Fruit fly (Drosophila melanogaster) whole organism, embryonic: Measurements from ENCODE around the gene IM33.
A peak's percentile ranks its signal among the peaks of the same experiment; 100 is the strongest.

ENCODE experiments used
- B-H1 ChIP-seq: fragments of 200-800 bp; sonication (Bioruptor generic); IDR thresholded peaks from 3 replicates; pipeline ENCODE4 v1.3.6; 2022; ENCODE audit warnings: missing biosample characterization, missing genetic modification characterization
- B-H2 ChIP-seq: fragments of 200-800 bp; sonication (Bioruptor generic); optimal IDR thresholded peaks from 2 replicates; lab custom pipeline; 2018; ENCODE audit warnings: missing biosample characterization, mild to moderate bottlenecking, missing genetic modification characterization
- CG10654 ChIP-seq: fragments of 200-800 bp; sonication (Bioruptor generic); optimal IDR thresholded peaks from 2 replicates; lab custom pipeline; 2016; ENCODE audit warnings: missing biosample characterization, missing genetic modification characterization
- CG11398 ChIP-seq: fragments of 200-800 bp; sonication (Bioruptor generic); optimal IDR thresholded peaks from 2 replicates; lab custom pipeline; 2016; ENCODE audit warnings: missing biosample characterization, missing genetic modification characterization
- CG12659 ChIP-seq: fragments of 200-800 bp; sonication (Bioruptor generic); optimal IDR thresholded peaks from 3 replicates; lab custom pipeline; 2017; ENCODE audit warnings: mild to moderate bottlenecking, missing biosample characterization, missing genetic modification reagents, missing genetic modification characterization
- CG13287 ChIP-seq: fragments of 200-800 bp; sonication (Bioruptor generic); IDR thresholded peaks from 2 replicates; pipeline ENCODE4 v1.3.6; 2022; ENCODE audit warnings: missing biosample characterization, missing genetic modification characterization; ENCODE audit not compliant: partially characterized antibody
- CG14710 ChIP-seq: fragments of 200-800 bp; sonication (Bioruptor generic); optimal IDR thresholded peaks from 3 replicates; lab custom pipeline; 2019; ENCODE audit warnings: missing biosample characterization, mild to moderate bottlenecking, missing genetic modification characterization, moderate library complexity
- CG15601 ChIP-seq: fragments of 200-800 bp; sonication (Bioruptor generic); optimal IDR thresholded peaks from 3 replicates; lab custom pipeline; 2019; ENCODE audit warnings: missing biosample characterization, mild to moderate bottlenecking, missing genetic modification characterization, moderate library complexity
- CG16779 ChIP-seq: fragments of 200-800 bp; sonication (Bioruptor generic); IDR thresholded peaks from 2 replicates; pipeline ENCODE4 v1.3.6; 2022; ENCODE audit warnings: missing biosample characterization, missing genetic modification characterization
- CG17385 ChIP-seq: fragments of 200-800 bp; sonication (Bioruptor generic); optimal IDR thresholded peaks from 3 replicates; lab custom pipeline; 2018; ENCODE audit warnings: missing biosample characterization, mild to moderate bottlenecking, missing genetic modification characterization
- CG18011 ChIP-seq: fragments of 200-800 bp; sonication (Bioruptor generic); optimal IDR thresholded peaks from 2 replicates; lab custom pipeline; 2017; ENCODE audit warnings: missing biosample characterization, missing genetic modification characterization, mild to moderate bottlenecking, moderate library complexity, missing genotype
- CG18619 ChIP-seq: fragments of 200-800 bp; sonication (Bioruptor generic); optimal IDR thresholded peaks from 3 replicates; lab custom pipeline; 2017; ENCODE audit warnings: missing biosample characterization, mild to moderate bottlenecking, missing genetic modification characterization
- CG2120 ChIP-seq: fragments of 200-800 bp; sonication (Bioruptor generic); optimal IDR thresholded peaks from 3 replicates; lab custom pipeline; 2016; ENCODE audit warnings: missing biosample characterization, missing genetic modification characterization
- CG2202 ChIP-seq: fragments of 200-800 bp; sonication (Bioruptor generic); optimal IDR thresholded peaks from 2 replicates; lab custom pipeline; 2018; ENCODE audit warnings: missing biosample characterization, mild to moderate bottlenecking, missing genetic modification characterization
- CG30403 ChIP-seq: fragments of 200-800 bp; sonication (Bioruptor generic); optimal IDR thresholded peaks from 3 replicates; lab custom pipeline; 2016; ENCODE audit warnings: missing biosample characterization, missing genetic modification characterization
- CG30431 ChIP-seq: fragments of 200-800 bp; sonication (Bioruptor generic); optimal IDR thresholded peaks from 2 replicates; lab custom pipeline; 2017; ENCODE audit warnings: missing biosample characterization, missing genetic modification characterization
- CG3065 ChIP-seq: fragments of 200-800 bp; sonication (Bioruptor generic); optimal IDR thresholded peaks from 2 replicates; lab custom pipeline; 2016; ENCODE audit warnings: missing biosample characterization, missing genetic modification characterization
- CG3847 ChIP-seq: fragments of 200-800 bp; sonication (Bioruptor generic); IDR thresholded peaks from 2 replicates; pipeline ENCODE4 v1.3.6; 2022; ENCODE audit warnings: missing biosample characterization, missing genetic modification characterization
- CG5245 ChIP-seq: fragments of 200-800 bp; sonication (Bioruptor generic); optimal IDR thresholded peaks from 3 replicates; lab custom pipeline; 2016; ENCODE audit warnings: missing biosample characterization, missing genetic modification characterization
- CG6654 ChIP-seq: fragments of 200-800 bp; sonication (Bioruptor generic); optimal IDR thresholded peaks from 2 replicates; lab custom pipeline; 2017; ENCODE audit warnings: missing biosample characterization, mild to moderate bottlenecking, missing genetic modification characterization
- CG6854 ChIP-seq: fragments of 200-800 bp; sonication (Bioruptor generic); optimal IDR thresholded peaks from 3 replicates; lab custom pipeline; 2017; ENCODE audit warnings: missing biosample characterization, mild to moderate bottlenecking, missing genetic modification characterization
- CG7839 ChIP-seq: fragments of 200-800 bp; sonication (Bioruptor generic); optimal IDR thresholded peaks from 3 replicates; lab custom pipeline; 2018; ENCODE audit warnings: missing biosample characterization, mild to moderate bottlenecking, missing genetic modification characterization, moderate library complexity
- CG8478 ChIP-seq: fragments of >200 bp; optimal IDR thresholded peaks from 2 replicates; lab custom pipeline; 2018
- CG9609 ChIP-seq: fragments of 200-800 bp; sonication (Bioruptor generic); optimal IDR thresholded peaks from 3 replicates; lab custom pipeline; 2016; ENCODE audit warnings: missing biosample characterization, missing genetic modification characterization
- CG9817 ChIP-seq: fragments of 200-800 bp; sonication (Bioruptor generic); optimal IDR thresholded peaks from 2 replicates; lab custom pipeline; 2018; ENCODE audit warnings: missing biosample characterization, mild to moderate bottlenecking, missing genetic modification characterization, moderate library complexity
- Dek ChIP-seq: fragments of 200-800 bp; sonication (Bioruptor generic); optimal IDR thresholded peaks from 3 replicates; lab custom pipeline; 2019; ENCODE audit warnings: missing biosample characterization, mild to moderate bottlenecking, missing genetic modification characterization, moderate library complexity
- Doc2 ChIP-seq: fragments of 200-800 bp; sonication (Bioruptor generic); IDR thresholded peaks from 2 replicates; pipeline ENCODE4 v1.3.6; 2022; ENCODE audit warnings: missing biosample characterization, missing genetic modification characterization
- E2f2 ChIP-seq: fragments of 200-800 bp; sonication (Bioruptor generic); IDR thresholded peaks from 2 replicates; pipeline ENCODE4 v1.3.6; 2022; ENCODE audit warnings: missing biosample characterization, missing genetic modification characterization
- HLH3B ChIP-seq: fragments of 200-800 bp; sonication (Bioruptor generic); IDR thresholded peaks from 2 replicates; pipeline ENCODE4 v1.3.6; 2022; ENCODE audit warnings: missing biosample characterization, missing genetic modification characterization
- HmgD ChIP-seq: fragments of 200-800 bp; sonication (Bioruptor generic); optimal IDR thresholded peaks from 3 replicates; lab custom pipeline; 2016; ENCODE audit warnings: missing biosample characterization, missing genetic modification characterization
- Hr3 ChIP-seq: fragments of 200-800 bp; sonication (Bioruptor generic); optimal IDR thresholded peaks from 3 replicates; lab custom pipeline; 2016; ENCODE audit warnings: missing biosample characterization, missing genetic modification characterization
- Nf-YA ChIP-seq: fragments of 200-800 bp; sonication (Bioruptor generic); IDR thresholded peaks from 2 replicates; pipeline ENCODE4 v1.3.6; 2022; ENCODE audit warnings: missing biosample characterization, missing genetic modification characterization
- Oaz ChIP-seq: fragments of 200-800 bp; sonication (Bioruptor generic); IDR thresholded peaks from 2 replicates; pipeline ENCODE4 v1.3.6; 2022; ENCODE audit warnings: missing biosample characterization, missing genetic modification characterization
- Tbp ChIP-seq: fragments of >200 bp; optimal IDR thresholded peaks from 2 replicates; lab custom pipeline; 2018; ENCODE audit warnings: missing biosample characterization, missing genetic modification characterization
- ato ChIP-seq: fragments of 200-800 bp; sonication (Bioruptor generic); IDR thresholded peaks from 2 replicates; pipeline ENCODE4 v1.3.6; 2022; ENCODE audit warnings: missing biosample characterization, missing genetic modification characterization; ENCODE audit not compliant: partially characterized antibody
- cato ChIP-seq: fragments of 200-800 bp; sonication (Bioruptor generic); optimal IDR thresholded peaks from 2 replicates; lab custom pipeline; 2016; ENCODE audit warnings: missing biosample characterization, missing genetic modification characterization, borderline replicate concordance
- caup ChIP-seq: fragments of 200-800 bp; sonication (Bioruptor generic); optimal IDR thresholded peaks from 3 replicates; lab custom pipeline; 2017; ENCODE audit warnings: missing biosample characterization, mild to moderate bottlenecking, missing genetic modification characterization, moderate library complexity; ENCODE audit not compliant: severe bottlenecking
- dmrt11E ChIP-seq: fragments of 200-800 bp; sonication (Bioruptor generic); optimal IDR thresholded peaks from 3 replicates; lab custom pipeline; 2018; ENCODE audit warnings: missing biosample characterization, mild to moderate bottlenecking, missing genetic modification characterization, moderate library complexity
- ftz-f1 ChIP-seq: fragments of 200-800 bp; sonication (Bioruptor generic); optimal IDR thresholded peaks from 2 replicates; lab custom pipeline; 2016; ENCODE audit warnings: missing biosample characterization, missing genetic modification characterization
- hb ChIP-seq: fragments of 200-800 bp; sonication (Bioruptor generic); IDR thresholded peaks from 3 replicates; pipeline ENCODE4 v1.3.6; 2022; ENCODE audit warnings: missing biosample characterization, missing genetic modification characterization; ENCODE audit not compliant: partially characterized antibody
- kni ChIP-seq: fragments of 200-800 bp; sonication (Bioruptor generic); optimal IDR thresholded peaks from 3 replicates; lab custom pipeline; 2017; ENCODE audit warnings: mild to moderate bottlenecking, missing biosample characterization, missing genetic modification reagents, missing genetic modification characterization
- psq ChIP-seq: fragments of 200-800 bp; sonication (Bioruptor generic); optimal IDR thresholded peaks from 2 replicates; lab custom pipeline; 2017; ENCODE audit warnings: missing biosample characterization, missing genetic modification characterization
- sc ChIP-seq, 3 experiments: fragments of >200 bp in 2 of 3; fragments of 200-800 bp in 1 of 3; sonication (Bioruptor generic) in 1 of 3; optimal IDR thresholded peaks; 2 replicates in 2 of 3; 3 replicates in 1 of 3; lab custom pipeline; 2017; ENCODE audit warnings: mild to moderate bottlenecking in 1 of 3, missing biosample characterization in 1 of 3, missing genetic modification characterization in 1 of 3, missing genetic modification reagents in 1 of 3
- seq ChIP-seq: fragments of 200-800 bp; sonication (Bioruptor generic); IDR thresholded peaks from 2 replicates; pipeline ENCODE4 v1.3.6; 2022; ENCODE audit warnings: missing biosample characterization, missing genetic modification characterization
- slou ChIP-seq: fragments of 200-800 bp; sonication (Bioruptor generic); optimal IDR thresholded peaks from 3 replicates; lab custom pipeline; 2016; ENCODE audit warnings: missing biosample characterization, missing genetic modification characterization
- sna ChIP-seq: fragments of 200-800 bp; sonication (Bioruptor generic); IDR thresholded peaks from 2 replicates; pipeline ENCODE4 v1.3.6; 2022; ENCODE audit warnings: missing biosample characterization, missing genetic modification characterization; ENCODE audit not compliant: partially characterized antibody
- stwl ChIP-seq: fragments of 200-800 bp; sonication (Bioruptor generic); optimal IDR thresholded peaks from 3 replicates; lab custom pipeline; 2018; ENCODE audit warnings: missing biosample characterization, mild to moderate bottlenecking, missing genetic modification characterization, moderate library complexity
- tio ChIP-seq: fragments of 200-800 bp; sonication (Bioruptor generic); optimal IDR thresholded peaks from 2 replicates; lab custom pipeline; 2017; ENCODE audit warnings: missing biosample characterization, missing genetic modification characterization, inconsistent platforms
- tx ChIP-seq: fragments of 200-800 bp; sonication (Bioruptor generic); optimal IDR thresholded peaks from 2 replicates; lab custom pipeline; 2016; ENCODE audit warnings: missing biosample characterization, missing genetic modification characterization
- z ChIP-seq: fragments of 200-800 bp; sonication (Bioruptor generic); IDR thresholded peaks from 3 replicates; pipeline ENCODE4 v1.3.6; 2022; ENCODE audit warnings: missing biosample characterization, missing genetic modification characterization

The IM33 gene

DNA sequence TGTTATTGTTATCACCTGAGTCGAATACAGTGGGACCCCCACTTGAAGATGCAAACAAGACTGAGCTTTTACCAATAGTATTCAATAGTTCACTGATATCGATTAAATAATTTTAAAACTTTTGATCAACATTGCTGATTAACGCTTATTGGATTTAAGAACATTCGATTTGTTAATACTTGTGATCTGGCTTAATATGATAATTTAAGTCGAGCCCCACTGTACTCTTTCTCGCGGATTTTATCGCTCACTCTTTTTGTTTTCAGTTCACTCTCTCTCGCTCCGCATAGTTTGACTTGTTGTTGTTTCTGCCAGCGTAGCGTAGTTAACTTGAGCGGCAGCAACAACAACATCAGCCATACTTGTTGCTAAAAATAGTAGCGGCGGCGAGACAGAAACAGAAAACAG, 40.8 kb downstream of the IM33 start (continued):
- TF ChIP-seq CG10654 = peak; percentile 98
- TF ChIP-seq CG18619 = peak; percentile 98
- TF ChIP-seq CG17385 = peak; percentile 97
- peak; percentile 95 for TF ChIP-seq tio (GFP tag; lab: Kevin White, UChicago)
- TF ChIP-seq hb = no peak
- peak; percentile 94 for TF ChIP-seq cato (GFP tag; lab: Kevin White, UChicago)
- peak; percentile 95 for TF ChIP-seq Oaz (GFP tag; lab: Robert Waterston, UW)
- peak; percentile 97 for TF ChIP-seq CG16779 (GFP tag; lab: Robert Waterston, UW)
- peak; percentile 98 for TF ChIP-seq HLH3B (GFP tag; lab: Robert Waterston, UW)
- TF ChIP-seq seq (GFP tag; lab: Robert Waterston, UW) = peak; percentile 98
- peak; percentile 98 for TF ChIP-seq tx (GFP tag; lab: Kevin White, UChicago)
- peak; percentile 97 for TF ChIP-seq CG14710 (tag; lab: Kevin White, UChicago)
- TF ChIP-seq CG3065 (GFP tag; lab: Kevin White, UChicago) = peak; percentile 96
- TF ChIP-seq CG11398 = peak; percentile 97
- no peak for TF ChIP-seq ato (GFP tag; lab: Robert Waterston, UW)
- peak; percentile 97 for TF ChIP-seq CG6854
- TF ChIP-seq CG12659 (GFP tag; lab: Kevin White, UChicago) = peak; percentile 99
- no peak for TF ChIP-seq Tbp (GFP tag; lab: Kevin White, UChicago)
- peak; percentile 97 for TF ChIP-seq kni (GFP tag; lab: Kevin White, UChicago)
- peak; percentile 87 for TF ChIP-seq E2f2 (GFP tag; lab: Robert Waterston, UW)
- TF ChIP-seq ftz-f1 (GFP tag; lab: Kevin White, UChicago) = peak; percentile 79
- TF ChIP-seq sna (GFP tag; lab: Robert Waterston, UW) = no peak
- TF ChIP-seq stwl (tag; lab: Kevin White, UChicago) = peak; percentile 65
- TF ChIP-seq CG5245 (GFP tag; lab: Kevin White, UChicago) = peak; percentile 98
- peak; percentile 88 for TF ChIP-seq Doc2
- TF ChIP-seq slou (GFP tag; lab: Kevin White, UChicago) = peak; percentile 92
- peak; percentile 97 for TF ChIP-seq HmgD
- TF ChIP-seq Hr3 (GFP tag; lab: Kevin White, UChicago) = peak; percentile 95
- TF ChIP-seq CG6654 = peak; percentile 91
- TF ChIP-seq sc (optimal IDR thresholded peaks at IDR 0.05; lab: Kevin White, UChicago) = no peak
- TF ChIP-seq sc (GFP tag; optimal IDR thresholded peaks at IDR 0.05; lab: Kevin White, UChicago) = peak; percentile 98
- peak; percentile 99 for TF ChIP-seq B-H2 (GFP tag; lab: Kevin White, UChicago)
- peak; percentile 98 for TF ChIP-seq CG30403 (GFP tag; lab: Kevin White, UChicago)
- TF ChIP-seq Nf-YA (GFP tag; lab: Robert Waterston, UW) = peak; percentile 96
- TF ChIP-seq CG15601 (tag; lab: Kevin White, UChicago) = peak; percentile 98
- TF ChIP-seq CG30431 = peak; percentile 97
- TF ChIP-seq caup (GFP tag; lab: Kevin White, UChicago) = peak; percentile 98
- peak; percentile 99 for TF ChIP-seq CG2120 (GFP tag; lab: Kevin White, UChicago)
- TF ChIP-seq CG8478 = no peak
- TF ChIP-seq CG13287 (GFP tag; lab: Robert Waterston, UW) = peak; percentile 35
- peak; percentile 99 for TF ChIP-seq CG9817 (tag; lab: Kevin White, UChicago)
- peak; percentile 85 for TF ChIP-seq psq
- TF ChIP-seq Dek (tag; lab: Kevin White, UChicago) = peak; percentile 98
- peak; percentile 97 for TF ChIP-seq CG2202 (tag; lab: Kevin White, UChicago)
- peak; percentile 97 for TF ChIP-seq dmrt11E (tag; lab: Kevin White, UChicago)
- peak; percentile 97 for TF ChIP-seq CG9609
- TF ChIP-seq CG3847 (GFP tag; lab: Robert Waterston, UW) = peak; percentile 98
- TF ChIP-seq CG18011 = peak; percentile 90
- TF ChIP-seq z = peak; percentile 65
- peak; percentile 99 for TF ChIP-seq CG7839 (tag; lab: Kevin White, UChicago)
- peak; percentile 97 for TF ChIP-seq B-H1
